Worm (Caenorhabditis elegans): ENCODE data around the gene cpna-1.

The cpna-1 gene

DNA sequence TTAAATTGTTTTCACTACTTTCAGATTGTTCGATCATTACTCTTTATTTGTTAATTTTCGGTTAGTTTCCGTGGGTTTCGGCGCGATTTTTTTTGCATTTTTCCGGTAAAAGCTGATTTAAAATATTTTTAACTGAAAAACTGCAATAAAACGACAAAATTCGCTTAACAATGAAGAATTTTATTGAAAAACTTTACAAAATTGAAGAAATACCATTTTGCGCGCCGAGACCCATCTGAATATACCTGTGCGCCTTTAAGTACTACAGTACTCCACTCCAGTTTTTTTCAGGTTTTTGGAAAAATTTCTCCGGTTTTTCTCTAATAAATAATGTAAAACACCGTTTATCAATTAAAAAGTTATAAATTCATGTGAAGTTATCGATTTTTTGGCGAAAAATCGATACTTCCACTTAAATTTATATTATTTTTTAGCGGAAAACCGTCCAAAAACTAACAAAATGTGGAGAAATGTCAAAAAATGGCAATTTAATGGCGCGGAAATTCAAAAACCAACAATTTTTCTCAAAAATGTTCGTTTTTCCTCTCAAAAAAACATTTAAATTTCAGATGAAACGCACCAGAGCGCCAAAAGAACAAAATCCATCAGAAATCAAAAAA is 44.5 kb downstream of the cpna-1 start, which contains the start of gene C16A11.10:
Gene C16A11.10 (plus strand): TSS at position 570 of the 620 bp plus-strand sequence.
- TF ChIP-seq hlh-6 (tag; optimal IDR thresholded peaks at IDR 0.05): no peak
- no peak for TF ChIP-seq ceh-22 (tag; optimal IDR thresholded peaks at IDR 0.05)
- TF ChIP-seq sdc-2 (tag; optimal IDR thresholded peaks at IDR 0.05): no peak
- no peak for TF ChIP-seq Y22D7AL.16 (tag; optimal IDR thresholded peaks at IDR 0.05)
- TF ChIP-seq pros-1 (tag; optimal IDR thresholded peaks at IDR 0.05): no peak
- TF ChIP-seq odd-2 (tag; optimal IDR thresholded peaks at IDR 0.05): no peak
- no peak for TF ChIP-seq ceh-45 (GFP tag; IDR thresholded peaks at IDR 0.05)
- no peak for TF ChIP-seq ets-4 (tag; optimal IDR thresholded peaks at IDR 0.05)
- no peak for TF ChIP-seq ref-2 (tag; optimal IDR thresholded peaks at IDR 0.05)
- no peak for TF ChIP-seq nfya-1 (tag; optimal IDR thresholded peaks at IDR 0.05)
- TF ChIP-seq npax-4 (tag; optimal IDR thresholded peaks at IDR 0.05): no peak
- no peak for TF ChIP-seq ceh-19 (GFP tag; optimal IDR thresholded peaks at IDR 0.05)
- no peak for TF ChIP-seq K02D7.2 (tag; optimal IDR thresholded peaks at IDR 0.05)
- TF ChIP-seq nhr-11 (tag; optimal IDR thresholded peaks at IDR 0.05): no peak
- no peak for TF ChIP-seq syd-9 (tag; optimal IDR thresholded peaks at IDR 0.05)
- no peak for TF ChIP-seq unc-42 (tag; optimal IDR thresholded peaks at IDR 0.05)
- no peak for TF ChIP-seq pha-2 (tag; optimal IDR thresholded peaks at IDR 0.05)
- no peak for TF ChIP-seq nhr-232 (tag; optimal IDR thresholded peaks at IDR 0.05)
- TF ChIP-seq lim-6 (tag; optimal IDR thresholded peaks at IDR 0.05): no peak

DNA sequence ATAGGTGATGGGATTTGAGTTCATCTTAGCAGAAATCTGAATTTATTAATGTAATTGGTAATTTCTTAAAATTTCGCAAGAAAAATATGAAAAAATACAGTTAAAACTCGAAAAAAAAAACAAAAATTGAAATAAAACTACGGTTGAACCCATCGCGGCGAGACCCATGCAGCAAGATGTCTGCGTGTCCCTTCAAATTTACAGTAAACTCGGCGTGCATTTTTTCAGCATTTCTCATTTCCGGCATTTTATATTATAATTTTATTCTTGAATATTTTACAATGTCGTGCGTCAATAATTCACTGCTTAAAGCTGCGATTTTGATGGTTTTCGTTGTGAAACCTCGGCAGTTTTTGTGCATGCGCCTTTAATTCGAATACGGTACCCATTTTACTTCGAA is 49.5 kb downstream of the cpna-1 start, which contains the start of gene fbxc-43:
Gene fbxc-43 (minus strand): TSS at position 38 of the 400 bp plus-strand sequence.
- TF ChIP-seq tbx-7 (tag; optimal IDR thresholded peaks at IDR 0.05): no peak
- no peak for TF ChIP-seq ceh-22 (tag; optimal IDR thresholded peaks at IDR 0.05)
- TF ChIP-seq pat-9 (tag; optimal IDR thresholded peaks at IDR 0.05): no peak
- TF ChIP-seq ztf-16 (tag; optimal IDR thresholded peaks at IDR 0.05): no peak
- TF ChIP-seq unc-86 (tag; optimal IDR thresholded peaks at IDR 0.05): no peak
- no peak for TF ChIP-seq T23F11.4 (GFP tag; optimal IDR thresholded peaks at IDR 0.05)
- TF ChIP-seq fkh-10 (GFP tag; optimal IDR thresholded peaks at IDR 0.05): no peak
- no peak for TF ChIP-seq pros-1 (tag; optimal IDR thresholded peaks at IDR 0.05)
- TF ChIP-seq C08G9.2 (tag; optimal IDR thresholded peaks at IDR 0.05): no peak
- TF ChIP-seq dmd-4 (tag; optimal IDR thresholded peaks at IDR 0.05; ENCODE audit: borderline replicate concordance): no peak
- no peak for TF ChIP-seq pqm-1 (tag; optimal IDR thresholded peaks at IDR 0.05)
- TF ChIP-seq ceh-9 (tag; optimal IDR thresholded peaks at IDR 0.05): no peak
- TF ChIP-seq lim-6 (tag; optimal IDR thresholded peaks at IDR 0.05): no peak

DNA sequence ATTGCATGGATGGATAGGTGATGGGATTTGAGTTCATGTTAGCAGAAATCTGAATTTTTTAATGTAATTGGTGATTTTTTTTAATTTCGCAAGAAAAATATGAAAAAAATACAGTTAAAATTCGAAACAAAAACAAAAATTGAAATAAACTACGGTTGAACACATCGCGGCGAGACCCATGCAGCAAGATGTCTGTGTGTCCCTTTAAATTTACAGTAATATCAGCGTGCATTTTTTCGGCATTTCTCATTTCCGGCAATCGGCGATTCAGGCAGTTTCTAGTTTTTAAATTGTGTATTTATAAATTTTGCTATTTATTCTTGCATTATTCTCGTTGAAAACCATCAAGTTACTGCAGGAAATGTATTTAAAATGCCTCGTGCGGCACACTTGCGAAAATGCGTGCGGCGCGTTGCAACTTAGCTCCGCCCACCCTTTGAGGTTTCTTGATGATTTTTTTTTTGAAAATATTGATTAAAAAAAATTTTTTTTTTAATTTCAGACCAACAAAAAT is 51.3 kb downstream of the cpna-1 start, which contains the start of the genes fbxc-44 and C16A11.2:
Gene fbxc-44 (minus strand): TSS at position 51 of the 514 bp plus-strand sequence.
Gene C16A11.2 (plus strand): TSS at position 503 of the 514 bp plus-strand sequence.
- peak; percentile 59 for TF ChIP-seq ceh-2 (tag; optimal IDR thresholded peaks at IDR 0.05)
- TF ChIP-seq unc-55 (GFP tag; optimal IDR thresholded peaks at IDR 0.05): no peak
- no peak for TF ChIP-seq ceh-22 (tag; optimal IDR thresholded peaks at IDR 0.05)
- TF ChIP-seq hlh-8 (tag; optimal IDR thresholded peaks at IDR 0.05): peak; percentile 67
- TF ChIP-seq zip-5 (tag; optimal IDR thresholded peaks at IDR 0.05): peak; percentile 62
- peak; percentile 28 for TF ChIP-seq tbx-7 (tag; optimal IDR thresholded peaks at IDR 0.05)
- TF ChIP-seq tbx-2 (tag; optimal IDR thresholded peaks at IDR 0.05): peak; percentile 79
- TF ChIP-seq npax-4 (tag; optimal IDR thresholded peaks at IDR 0.05): peak; percentile 37
- TF ChIP-seq ttx-3 (tag; optimal IDR thresholded peaks at IDR 0.05): peak; percentile 83
- peak; percentile 51 for TF ChIP-seq ceh-48 (tag; optimal IDR thresholded peaks at IDR 0.05)
- no peak for TF ChIP-seq hlh-6 (tag; optimal IDR thresholded peaks at IDR 0.05)
- peak; percentile 48 for TF ChIP-seq eyg-1 (tag; optimal IDR thresholded peaks at IDR 0.05)
- no peak for TF ChIP-seq sox-2 (GFP tag; IDR thresholded peaks at IDR 0.05)
- no peak for TF ChIP-seq nhr-11 (tag; optimal IDR thresholded peaks at IDR 0.05)
- TF ChIP-seq pag-3 (tag; optimal IDR thresholded peaks at IDR 0.05; ENCODE audit: borderline replicate concordance): no peak
- TF ChIP-seq elt-2 (tag; optimal IDR thresholded peaks at IDR 0.05): peak; percentile 100
- TF ChIP-seq gmeb-2 (tag; optimal IDR thresholded peaks at IDR 0.05): peak; percentile 76
- peak; percentile 42 for TF ChIP-seq dmd-4 (tag; optimal IDR thresholded peaks at IDR 0.05; ENCODE audit: borderline replicate concordance)
- no peak for TF ChIP-seq hlh-30 (tag; optimal IDR thresholded peaks at IDR 0.05; ENCODE audit: insufficient read depth)
- peak; percentile 60 for TF ChIP-seq fkh-6 (tag; optimal IDR thresholded peaks at IDR 0.05)
- peak; percentile 69 for TF ChIP-seq odd-2 (tag; optimal IDR thresholded peaks at IDR 0.05)
- no peak for TF ChIP-seq pqm-1 (tag; optimal IDR thresholded peaks at IDR 0.05)
- peak; percentile 35 for TF ChIP-seq C08G9.2 (tag; optimal IDR thresholded peaks at IDR 0.05)
- peak; percentile 52 for TF ChIP-seq nhr-232 (tag; optimal IDR thresholded peaks at IDR 0.05)
- peak; percentile 48 for TF ChIP-seq ahr-1 (tag; optimal IDR thresholded peaks at IDR 0.05)
- TF ChIP-seq C38D4.7 (GFP tag; optimal IDR thresholded peaks at IDR 0.05): peak; percentile 57
- TF ChIP-seq T23F11.4 (GFP tag; optimal IDR thresholded peaks at IDR 0.05): peak; percentile 23
- TF ChIP-seq che-1 (tag; optimal IDR thresholded peaks at IDR 0.05): peak; percentile 77
- TF ChIP-seq ref-2 (tag; optimal IDR thresholded peaks at IDR 0.05): no peak
- TF ChIP-seq sdc-2 (tag; optimal IDR thresholded peaks at IDR 0.05): no peak
